Comparison of ENCODE assay signal across 6 worm cellular contexts in the genomic region with DNA sequence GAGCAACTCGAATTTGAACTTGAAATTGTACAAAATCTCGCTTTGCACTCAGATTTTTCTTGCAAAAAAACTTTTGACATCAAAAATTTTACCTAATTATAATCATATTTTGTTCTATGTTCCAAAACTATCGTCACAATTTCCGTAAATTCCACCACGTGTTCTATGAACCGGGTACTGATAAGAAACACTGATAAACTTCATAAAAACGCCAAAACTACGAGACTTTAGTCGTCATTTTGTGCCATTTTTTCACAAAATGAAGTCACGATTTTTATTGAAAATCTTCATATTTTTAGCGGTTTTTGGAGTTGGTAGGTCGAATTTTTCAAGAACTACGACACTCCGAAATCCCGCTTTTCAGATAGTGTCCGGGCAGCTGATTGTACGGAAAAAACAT.
A peak's percentile ranks its signal among the peaks of the same experiment; 100 is the strongest.
TF ChIP-seq lines count a peak whose summit lies in the region.

A gene (plus strand): TSS at position 54 of the 400 bp plus-strand sequence.

TF ChIP-seq in whole organism, L1 larva, 84 proteins besides CTCF, POLR2A, EP300 and RAD21:
- TF ChIP-seq lin-35 (GFP tag; optimal IDR thresholded peaks at IDR 0.05; lab: Kevin White, UChicago) (peak in 1 of 2 experiments; percentile 18), ceh-88 (GFP tag; IDR thresholded peaks at IDR 0.05; lab: Robert Waterston, UW) (no peak), dpl-1 (GFP tag; optimal IDR thresholded peaks at IDR 0.05; lab: Kevin White, UChicago) (no peak), elt-2 (tag; optimal IDR thresholded peaks at IDR 0.05; lab: Kevin White, UChicago) (peak; percentile 54)
TF ChIP-seq in whole organism, L1 larva: peak in this region for 2.

TF ChIP-seq in whole organism, L2 larva, 48 proteins besides CTCF, POLR2A, EP300 and RAD21:
- TF ChIP-seq crh-2 (tag; optimal IDR thresholded peaks at IDR 0.05; lab: Kevin White, UChicago) (peak; percentile 10), nhr-77 (tag; optimal IDR thresholded peaks at IDR 0.05; lab: Kevin White, UChicago) (no peak), unc-62 (GFP tag; optimal IDR thresholded peaks at IDR 0.05; lab: Kevin White, UChicago) (no peak), fos-1 (tag; optimal IDR thresholded peaks at IDR 0.05; lab: Kevin White, UChicago) (peak; percentile 30)

TF ChIP-seq in whole organism, L3 larva, 47 proteins besides CTCF, POLR2A, EP300 and RAD21:
- TF ChIP-seq pha-4 (tag; optimal IDR thresholded peaks at IDR 0.05; lab: Kevin White, UChicago), result peak; percentile 19
- no peak for TF ChIP-seq nhr-11 (tag; optimal IDR thresholded peaks at IDR 0.05; lab: Kevin White, UChicago)
- TF ChIP-seq eor-1 (tag; optimal IDR thresholded peaks at IDR 0.05; lab: Kevin White, UChicago), result no peak
- peak; percentile 79 for TF ChIP-seq elt-2 (tag; optimal IDR thresholded peaks at IDR 0.05; lab: Kevin White, UChicago)
- TF ChIP-seq pqm-1 (tag; optimal IDR thresholded peaks at IDR 0.05; lab: Kevin White, UChicago), result peak; percentile 57

TF ChIP-seq in whole organism, L4 larva, 104 proteins besides CTCF, POLR2A, EP300 and RAD21 (continues in another document):
- TF ChIP-seq lin-29 (GFP tag; IDR thresholded peaks at IDR 0.05; lab: Robert Waterston, UW), result no peak
- TF ChIP-seq snpc-4 (tag; optimal IDR thresholded peaks at IDR 0.05; lab: Kevin White, UChicago), result no peak
- peak; percentile 82 for TF ChIP-seq aha-1 (tag; lab: Kevin White, UChicago)
- TF ChIP-seq pqm-1 (tag; optimal IDR thresholded peaks at IDR 0.05; lab: Kevin White, UChicago), result peak; percentile 27
- TF ChIP-seq F44E2.7 (GFP tag; IDR thresholded peaks at IDR 0.05; lab: Robert Waterston, UW), result no peak
- no peak for TF ChIP-seq zip-11 (GFP tag; IDR thresholded peaks at IDR 0.05; lab: Robert Waterston, UW)
- peak; percentile 67 for TF ChIP-seq dmd-6 (GFP tag; IDR thresholded peaks at IDR 0.05; lab: Robert Waterston, UW)
- peak; percentile 71 for TF ChIP-seq nhr-77 (tag; optimal IDR thresholded peaks at IDR 0.05; lab: Kevin White, UChicago)
- peak; percentile 26 for TF ChIP-seq hlh-30 (tag; optimal IDR thresholded peaks at IDR 0.05; lab: Kevin White, UChicago; ENCODE audit: insufficient read depth)
- TF ChIP-seq Y48G9A.11 (GFP tag; IDR thresholded peaks at IDR 0.05; lab: Robert Waterston, UW), result no peak
- no peak for TF ChIP-seq nhr-111 (GFP tag; optimal IDR thresholded peaks at IDR 0.05; lab: Kevin White, UChicago)
- no peak for TF ChIP-seq spr-3 (GFP tag; optimal IDR thresholded peaks at IDR 0.05; lab: Kevin White, UChicago)
- TF ChIP-seq lsy-2 (tag; optimal IDR thresholded peaks at IDR 0.05; lab: Kevin White, UChicago), result no peak
- TF ChIP-seq hif-1 (tag; optimal IDR thresholded peaks at IDR 0.05; lab: Kevin White, UChicago), result no peak
- TF ChIP-seq mdl-1 (tag; optimal IDR thresholded peaks at IDR 0.05; lab: Kevin White, UChicago), result peak in 1 of 2 experiments; percentile 1
- TF ChIP-seq hmg-1.1 (GFP tag; IDR thresholded peaks at IDR 0.05; lab: Robert Waterston, UW), result no peak
- TF ChIP-seq mep-1 (tag; optimal IDR thresholded peaks at IDR 0.05; lab: Kevin White, UChicago), result no peak
- TF ChIP-seq nhr-41 (GFP tag; IDR thresholded peaks at IDR 0.05; lab: Robert Waterston, UW), result no peak
- no peak for TF ChIP-seq snpc-1.2 (GFP tag; IDR thresholded peaks at IDR 0.05; lab: Robert Waterston, UW)
- no peak for TF ChIP-seq nhr-11 (tag; optimal IDR thresholded peaks at IDR 0.05; lab: Kevin White, UChicago)
- no peak for TF ChIP-seq php-3 (GFP tag; IDR thresholded peaks at IDR 0.05; lab: Robert Waterston, UW)
- TF ChIP-seq daf-16 (GFP tag; optimal IDR thresholded peaks at IDR 0.05; lab: Kevin White, UChicago), result no peak
- TF ChIP-seq daf-16 (tag; optimal IDR thresholded peaks at IDR 0.05; lab: Kevin White, UChicago), result peak; percentile 51
- no peak for TF ChIP-seq lin-38 (GFP tag; IDR thresholded peaks at IDR 0.05; lab: Robert Waterston, UW)
- no peak for TF ChIP-seq mdt-29 (GFP tag; IDR thresholded peaks at IDR 0.05; lab: Robert Waterston, UW)
- peak; percentile 83 for TF ChIP-seq nhr-28 (tag; optimal IDR thresholded peaks at IDR 0.05; lab: Kevin White, UChicago)

TF ChIP-seq in whole organism, late embryonic, 69 proteins besides CTCF, POLR2A, EP300 and RAD21:
- TF ChIP-seq elt-2 (tag; optimal IDR thresholded peaks at IDR 0.05; lab: Kevin White, UChicago), result peak; percentile 23
- TF ChIP-seq hlh-6 (tag; optimal IDR thresholded peaks at IDR 0.05; lab: Kevin White, UChicago), result no peak
TF ChIP-seq in whole organism, late embryonic: peak in this region for 1.

TF ChIP-seq in whole organism, young adult, 124 proteins besides CTCF, POLR2A, EP300 and RAD21:
- peak; percentile 38 for TF ChIP-seq nhr-80 (tag; optimal IDR thresholded peaks at IDR 0.05; lab: Kevin White, UChicago)
- no peak for TF ChIP-seq nhr-90 (tag; optimal IDR thresholded peaks at IDR 0.05; lab: Kevin White, UChicago)
